Worm (Caenorhabditis elegans): ENCODE results near the gene gap-2.
A peak's percentile ranks its signal among the peaks of the same experiment; 100 is the strongest.

ce11 chrX:9428059-9428458, 44.2 kb upstream of the gap-2 start, which contains the start of gene B0272.4:
- TF ChIP-seq F10B5.3 (tag; optimal IDR thresholded peaks at IDR 0.05) (no peak), lin-15B (tag; optimal IDR thresholded peaks at IDR 0.05) (no peak), hlh-30 (tag; optimal IDR thresholded peaks at IDR 0.05; ENCODE audit: insufficient read depth) (no peak), mxl-3 (GFP tag; optimal IDR thresholded peaks at IDR 0.05) (no peak), nhr-25 (tag; optimal IDR thresholded peaks at IDR 0.05; ENCODE audit: borderline replicate concordance, insufficient read depth) (no peak), saeg-2 (GFP tag; IDR thresholded peaks at IDR 0.05) (no peak), unc-62 (GFP tag; optimal IDR thresholded peaks at IDR 0.05 in 1 of 2) (no peak), unc-62 (tag; optimal IDR thresholded peaks at IDR 0.05) (no peak), nhr-42 (GFP tag; IDR thresholded peaks at IDR 0.05) (no peak), mdl-1 (tag; optimal IDR thresholded peaks at IDR 0.05) (no peak), nhr-28 (tag; optimal IDR thresholded peaks at IDR 0.05) (peak; percentile 97), zip-11 (GFP tag; IDR thresholded peaks at IDR 0.05) (no peak), zfp-3 (GFP tag; conservative IDR thresholded peaks at IDR 0.05) (no peak), hmg-1.1 (GFP tag; IDR thresholded peaks at IDR 0.05) (no peak)
